Worm (Caenorhabditis elegans) whole organism, mixed stage, embryonic: ENCODE measurements around the gene gbf-1.
A peak's percentile ranks its signal among the peaks of the same experiment; 100 is the strongest.

Experiments used
- bed-3 ChIP-seq: fragments of 200-800 bp; sonication (Bioruptor generic); optimal IDR thresholded peaks from 3 replicates; lab custom pipeline; 2018; ENCODE audit warnings: mild to moderate bottlenecking, missing genetic modification characterization, moderate library complexity, missing compliant biosample characterization
- mep-1 ChIP-seq: fragments of 150-350 bp; optimal IDR thresholded peaks from 2 replicates; lab custom pipeline; 2017; ENCODE audit warnings: missing biosample characterization, missing genetic modification reagents, missing genetic modification characterization, inconsistent platforms
- nhr-76 ChIP-seq: sonication (generic microtip); optimal IDR thresholded peaks from 2 replicates; lab custom pipeline; 2017; ENCODE audit warnings: missing biosample characterization, missing genetic modification characterization
- snpc-4 ChIP-seq: fragments of 150-350 bp; optimal IDR thresholded peaks from 2 replicates; lab custom pipeline; 2014; ENCODE audit warnings: missing biosample characterization, missing genetic modification characterization
- sptf-1 ChIP-seq: sonication (generic microtip); optimal IDR thresholded peaks from 2 replicates; lab custom pipeline; 2017; ENCODE audit warnings: mild to moderate bottlenecking, missing genetic modification characterization, moderate library complexity, missing compliant biosample characterization

ce11 chrIII:11794389-11794788 lies 20.9 kb upstream of the gbf-1 start:
- peak; percentile 4 for TF ChIP-seq sptf-1
- TF ChIP-seq bed-3 (GFP tag; lab: Kevin White, UChicago), result no peak
- no peak for TF ChIP-seq snpc-4
- TF ChIP-seq mep-1, result no peak
- no peak for TF ChIP-seq nhr-76 (tag; lab: Kevin White, UChicago)
